Fruit fly (Drosophila melanogaster) whole organism, embryonic: ENCODE measurements around the gene Cyfip.

ENCODE experiments used
- CG10565 ChIP-seq: fragments of 200-800 bp; sonication (Bioruptor generic); optimal IDR thresholded peaks from 3 replicates; lab custom pipeline; 2016; ENCODE audit warnings: missing biosample characterization, mild to moderate bottlenecking, missing genetic modification characterization
- CG13287 ChIP-seq: fragments of 200-800 bp; sonication (Bioruptor generic); IDR thresholded peaks from 2 replicates; pipeline ENCODE4 v1.3.6; 2022; ENCODE audit warnings: missing biosample characterization, missing genetic modification characterization; ENCODE audit not compliant: partially characterized antibody
- CG1602 ChIP-seq: fragments of 200-800 bp; sonication (Bioruptor generic); optimal IDR thresholded peaks from 3 replicates; lab custom pipeline; 2016; ENCODE audit warnings: missing biosample characterization, missing genetic modification characterization
- CG16813 ChIP-seq: fragments of 200-800 bp; sonication (Bioruptor generic); IDR thresholded peaks from 3 replicates; pipeline ENCODE4 v1.3.6; 2022; ENCODE audit warnings: missing biosample characterization, missing genetic modification characterization; ENCODE audit not compliant: partially characterized antibody
- CG17186 ChIP-seq: fragments of 200-800 bp; sonication (Bioruptor generic); optimal IDR thresholded peaks from 3 replicates; lab custom pipeline; 2017; ENCODE audit warnings: missing biosample characterization, missing genetic modification reagents, missing genetic modification characterization
- CG17328 ChIP-seq: fragments of 200-800 bp; sonication (Bioruptor generic); IDR thresholded peaks from 2 replicates; pipeline ENCODE4 v1.3.6; 2022; ENCODE audit warnings: missing biosample characterization, missing genetic modification characterization
- CG17912 ChIP-seq: fragments of 200-800 bp; sonication (Bioruptor generic); optimal IDR thresholded peaks from 2 replicates; lab custom pipeline; 2018; ENCODE audit warnings: missing biosample characterization, mild to moderate bottlenecking, missing genetic modification characterization
- CG1792 ChIP-seq: fragments of 200-800 bp; sonication (Bioruptor generic); optimal IDR thresholded peaks from 2 replicates; lab custom pipeline; 2016; ENCODE audit warnings: missing biosample characterization, missing genetic modification characterization
- CG2120 ChIP-seq: fragments of 200-800 bp; sonication (Bioruptor generic); optimal IDR thresholded peaks from 3 replicates; lab custom pipeline; 2016; ENCODE audit warnings: missing biosample characterization, missing genetic modification characterization
- CG3065 ChIP-seq: fragments of 200-800 bp; sonication (Bioruptor generic); optimal IDR thresholded peaks from 2 replicates; lab custom pipeline; 2016; ENCODE audit warnings: missing biosample characterization, missing genetic modification characterization
- CG32767 ChIP-seq: fragments of 200-800 bp; sonication (Bioruptor generic); IDR thresholded peaks from 2 replicates; pipeline ENCODE4 v1.3.6; 2022; ENCODE audit warnings: missing biosample characterization, missing genetic modification characterization
- CG3847 ChIP-seq: fragments of 200-800 bp; sonication (Bioruptor generic); IDR thresholded peaks from 2 replicates; pipeline ENCODE4 v1.3.6; 2022; ENCODE audit warnings: missing biosample characterization, missing genetic modification characterization
- CG3995 ChIP-seq: fragments of 200-800 bp; sonication (Bioruptor generic); optimal IDR thresholded peaks from 3 replicates; lab custom pipeline; 2016; ENCODE audit warnings: missing biosample characterization, missing genetic modification characterization
- CG7556 ChIP-seq: fragments of 200-800 bp; sonication (Bioruptor generic); optimal IDR thresholded peaks from 2 replicates; lab custom pipeline; 2017; ENCODE audit warnings: missing biosample characterization, mild to moderate bottlenecking, missing genetic modification characterization
- CG7963 ChIP-seq: fragments of 200-800 bp; sonication (Bioruptor generic); IDR thresholded peaks from 3 replicates; pipeline ENCODE4 v1.3.6; 2022; ENCODE audit warnings: missing biosample characterization, missing genetic modification characterization; ENCODE audit not compliant: partially characterized antibody
- CHES-1-like ChIP-seq: fragments of 200-800 bp; sonication (Bioruptor generic); optimal IDR thresholded peaks from 2 replicates; lab custom pipeline; 2016; ENCODE audit warnings: missing biosample characterization, missing genetic modification characterization
- Camta ChIP-seq: fragments of 200-800 bp; sonication (Bioruptor generic); optimal IDR thresholded peaks from 2 replicates; lab custom pipeline; 2016; ENCODE audit warnings: missing biosample characterization, missing genetic modification characterization
- Deaf1 ChIP-seq: fragments of 200-800 bp; optimal IDR thresholded peaks from 3 replicates; lab custom pipeline; 2019; ENCODE audit warnings: missing biosample characterization, mild to moderate bottlenecking, missing genetic modification characterization, moderate library complexity
- Dll ChIP-seq: fragments of 200-800 bp; sonication (Bioruptor generic); IDR thresholded peaks from 4 replicates; pipeline ENCODE4 v1.3.6; 2022; ENCODE audit warnings: missing biosample characterization, missing genetic modification characterization; ENCODE audit not compliant: partially characterized antibody
- E2f1 ChIP-seq: fragments of 200-800 bp; sonication (Bioruptor generic); IDR thresholded peaks from 2 replicates; pipeline ENCODE4 v1.3.6; 2022; ENCODE audit warnings: missing biosample characterization, missing genetic modification characterization
- Ets97D ChIP-seq: fragments of 200-800 bp; sonication (Bioruptor generic); optimal IDR thresholded peaks from 3 replicates; lab custom pipeline; 2016; ENCODE audit warnings: missing biosample characterization, missing genetic modification characterization
- HmgZ ChIP-seq: fragments of 200-800 bp; sonication (Bioruptor generic); optimal IDR thresholded peaks from 2 replicates; lab custom pipeline; 2018; ENCODE audit warnings: missing biosample characterization, mild to moderate bottlenecking, missing genetic modification characterization
- MBD-R2 ChIP-seq: fragments of 200-800 bp; sonication (Bioruptor generic); IDR thresholded peaks from 2 replicates; pipeline ENCODE4 v1.3.6; 2022; ENCODE audit warnings: missing biosample characterization, missing genetic modification characterization
- MESR4 ChIP-seq: fragments of 200-800 bp; sonication (Bioruptor generic); optimal IDR thresholded peaks from 2 replicates; lab custom pipeline; 2018; ENCODE audit warnings: missing biosample characterization, mild to moderate bottlenecking, missing genetic modification characterization, moderate library complexity
- Med ChIP-seq: fragments of 200-800 bp; sonication (Bioruptor generic); peaks from one replicate; lab custom pipeline; 2016; ENCODE audit warnings: missing biosample characterization, missing genetic modification characterization, mild to moderate bottlenecking, inconsistent platforms, moderate library complexity
- Neu2 ChIP-seq: fragments of 200-800 bp; sonication (Bioruptor generic); optimal IDR thresholded peaks from 3 replicates; lab custom pipeline; 2016; ENCODE audit warnings: missing biosample characterization, missing genetic modification characterization, borderline replicate concordance
- PHDP ChIP-seq: fragments of 200-800 bp; sonication (Bioruptor generic); optimal IDR thresholded peaks from 3 replicates; lab custom pipeline; 2018; ENCODE audit warnings: missing biosample characterization, mild to moderate bottlenecking, missing genetic modification characterization, moderate library complexity
- Rfx ChIP-seq: fragments of 200-800 bp; sonication (Bioruptor generic); IDR thresholded peaks from 2 replicates; pipeline ENCODE4 v1.3.6; 2022; ENCODE audit warnings: missing biosample characterization, missing genetic modification characterization
- Side ChIP-seq: fragments of 200-800 bp; sonication (Bioruptor generic); optimal IDR thresholded peaks from 2 replicates; lab custom pipeline; 2016; ENCODE audit warnings: missing biosample characterization, missing genetic modification characterization
- az2 ChIP-seq: fragments of 200-800 bp; sonication (Bioruptor generic); optimal IDR thresholded peaks from 3 replicates; lab custom pipeline; 2016; ENCODE audit warnings: missing biosample characterization, missing genetic modification characterization
- dan ChIP-seq: fragments of 200-800 bp; sonication (Bioruptor generic); IDR thresholded peaks from 2 replicates; pipeline ENCODE4 v1.3.6; 2022; ENCODE audit warnings: missing biosample characterization, missing genetic modification characterization
- ewg ChIP-seq: fragments of 200-800 bp; sonication (Bioruptor generic); optimal IDR thresholded peaks from 3 replicates; lab custom pipeline; 2017; ENCODE audit warnings: mild to moderate bottlenecking, missing biosample characterization, missing genetic modification reagents, missing genetic modification characterization
- fd64A ChIP-seq: fragments of 200-800 bp; sonication (Bioruptor generic); optimal IDR thresholded peaks from 3 replicates; lab custom pipeline; 2018; ENCODE audit warnings: missing biosample characterization, mild to moderate bottlenecking, missing genetic modification characterization
- gcm2 ChIP-seq: fragments of 200-800 bp; sonication (Bioruptor generic); optimal IDR thresholded peaks from 2 replicates; lab custom pipeline; 2016; ENCODE audit warnings: missing biosample characterization, missing genetic modification characterization
- gem ChIP-seq: fragments of 200-800 bp; sonication (Bioruptor generic); optimal IDR thresholded peaks from 2 replicates; lab custom pipeline; 2019; ENCODE audit warnings: missing biosample characterization, mild to moderate bottlenecking, missing genetic modification characterization, moderate library complexity
- grn ChIP-seq: fragments of 200-800 bp; sonication (Bioruptor generic); optimal IDR thresholded peaks from 3 replicates; lab custom pipeline; 2017; ENCODE audit warnings: missing biosample characterization, missing genetic modification characterization
- gsb ChIP-seq: fragments of 200-800 bp; sonication (Bioruptor generic); IDR thresholded peaks from 2 replicates; pipeline ENCODE4 v1.3.6; 2022; ENCODE audit warnings: missing biosample characterization, missing genetic modification characterization
- mld ChIP-seq: fragments of 200-800 bp; sonication (Bioruptor generic); IDR thresholded peaks from 3 replicates; pipeline ENCODE4 v1.3.6; 2022; ENCODE audit warnings: missing biosample characterization, missing genetic modification characterization; ENCODE audit not compliant: partially characterized antibody
- onecut ChIP-seq: fragments of 200-800 bp; sonication (Bioruptor generic); IDR thresholded peaks from 2 replicates; pipeline ENCODE4 v1.3.6; 2022; ENCODE audit warnings: missing biosample characterization, missing genetic modification characterization
- pb ChIP-seq: fragments of 200-800 bp; sonication (Bioruptor generic); optimal IDR thresholded peaks from 3 replicates; lab custom pipeline; 2016; ENCODE audit warnings: missing biosample characterization, missing genetic modification characterization
- pzg ChIP-seq: fragments of 200-800 bp; sonication (Bioruptor generic); optimal IDR thresholded peaks from 3 replicates; lab custom pipeline; 2018; ENCODE audit warnings: missing biosample characterization, mild to moderate bottlenecking, missing genetic modification characterization, moderate library complexity
- ranshi ChIP-seq: fragments of 200-800 bp; sonication (Bioruptor generic); IDR thresholded peaks from 2 replicates; pipeline ENCODE4 v1.3.6; 2022; ENCODE audit warnings: missing biosample characterization, missing genetic modification characterization
- ro ChIP-seq: fragments of 200-800 bp; sonication (Bioruptor generic); IDR thresholded peaks from 2 replicates; pipeline ENCODE4 v1.3.6; 2022; ENCODE audit warnings: missing biosample characterization, missing genetic modification characterization
- sens ChIP-seq: fragments of 200-800 bp; sonication (Bioruptor generic); peaks from one replicate; lab custom pipeline; 2016; ENCODE audit warnings: missing biosample characterization, missing genetic modification characterization
- sisA ChIP-seq: fragments of 200-800 bp; sonication (Bioruptor generic); IDR thresholded peaks from 2 replicates; pipeline ENCODE4 v1.3.6; 2022; ENCODE audit warnings: missing biosample characterization, missing genetic modification characterization
- slp2 ChIP-seq: fragments of 200-800 bp; sonication (Bioruptor generic); optimal IDR thresholded peaks from 2 replicates; lab custom pipeline; 2016; ENCODE audit warnings: missing biosample characterization, missing genetic modification characterization
- tin ChIP-seq: fragments of 200-800 bp; sonication (Bioruptor generic); optimal IDR thresholded peaks from 3 replicates; lab custom pipeline; 2016; ENCODE audit warnings: missing biosample characterization, missing genetic modification characterization
- unc-4 ChIP-seq: fragments of 200-800 bp; sonication (Bioruptor generic); IDR thresholded peaks from 2 replicates; pipeline ENCODE4 v1.3.6; 2022; ENCODE audit warnings: missing biosample characterization, missing genetic modification characterization; ENCODE audit not compliant: partially characterized antibody
- zen2 ChIP-seq: fragments of 200-800 bp; sonication (Bioruptor generic); IDR thresholded peaks from 3 replicates; pipeline ENCODE4 v1.3.6; 2022; ENCODE audit warnings: missing biosample characterization, missing genetic modification characterization; ENCODE audit not compliant: partially characterized antibody

Cyfip gene

DNA sequence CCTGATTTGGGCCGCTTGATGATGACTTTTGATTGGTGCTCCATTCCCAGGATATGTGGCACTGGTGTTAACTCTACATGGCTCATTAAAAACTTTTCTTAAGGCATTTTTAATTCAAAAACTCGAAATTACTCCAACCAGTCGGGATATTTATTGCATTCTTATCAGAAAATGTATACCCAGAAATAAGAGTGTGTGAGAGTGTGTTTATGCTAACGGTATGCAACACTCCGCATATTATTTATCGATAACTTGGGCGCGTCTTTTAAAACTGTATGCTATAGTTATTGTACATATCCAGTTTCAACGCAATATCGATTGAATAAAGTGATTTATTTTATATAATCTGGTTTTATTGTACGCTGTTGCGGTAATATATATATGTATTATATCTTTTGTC, 34.4 kb downstream of the Cyfip start, which contains the start of gene CG34404 (continued):
- TF ChIP-seq sens (GFP tag; lab: Kevin White, UChicago) (peak; percentile 62), CG16813 (0 out of 3 replicates have a peak, but pooled peaks have one; percentile 26), zen2 (GFP tag; lab: Robert Waterston, UW) (peak; percentile 32; the same call in 2 of the 3 replicates), CG13287 (GFP tag; lab: Robert Waterston, UW) (peak; percentile 62), CG32767 (peak; percentile 75), Neu2 (GFP tag; lab: Kevin White, UChicago) (no peak), slp2 (GFP tag; lab: Kevin White, UChicago) (no peak), Ets97D (GFP tag; lab: Kevin White, UChicago) (peak; percentile 4), Med (GFP tag; lab: Kevin White, UChicago) (peak; percentile 66), gsb (no peak), grn (GFP tag; lab: Kevin White, UChicago) (no peak), Dll (GFP tag; lab: Robert Waterston, UW) (0 out of 4 replicates have a peak, but pooled peaks have one; percentile 46), dan (GFP tag; lab: Robert Waterston, UW) (no peak), CG10565 (GFP tag; lab: Kevin White, UChicago) (no peak), pzg (peak; percentile 46), gem (tag; lab: Kevin White, UChicago) (no peak), CG7556 (GFP tag; lab: Kevin White, UChicago) (no peak), CG17912 (no peak), MESR4 (peak; percentile 38), Side (GFP tag; lab: Kevin White, UChicago) (peak; percentile 19)

DNA sequence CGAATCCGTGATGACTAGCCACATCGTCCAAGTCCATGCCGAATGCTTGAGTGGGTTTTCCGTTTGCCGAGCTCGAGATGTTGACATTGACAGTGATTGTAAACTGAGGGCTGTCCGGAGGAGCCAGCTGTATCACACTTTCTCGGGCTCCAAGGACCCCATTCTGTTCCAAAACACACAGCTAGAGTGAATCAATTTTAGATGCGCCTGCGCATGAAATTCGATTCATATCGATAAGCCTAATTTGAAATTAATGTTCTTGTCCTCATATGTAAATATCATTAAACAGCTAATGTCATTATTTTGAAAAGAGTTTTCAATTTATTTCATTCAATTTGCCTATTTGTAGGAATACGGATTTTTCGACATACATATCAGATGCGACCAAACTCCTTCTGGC, 36.7 kb downstream of the Cyfip start, which contains the start of gene CG14868:
Gene CG14868, minus strand, starts transcription at position 204 of the 400 bp plus-strand sequence.
- TF ChIP-seq E2f1 (GFP tag; lab: Robert Waterston, UW) (no peak), unc-4 (GFP tag; lab: Robert Waterston, UW) (0 out of 2 replicates have a peak, but pooled peaks have one; percentile 30), CG3995 (GFP tag; lab: Kevin White, UChicago) (no peak), HmgZ (tag; lab: Kevin White, UChicago) (no peak), ewg (GFP tag; lab: Kevin White, UChicago) (peak; percentile 91), MBD-R2 (0 out of 2 replicates have a peak, but pooled peaks have one; percentile 11), mld (no peak), onecut (GFP tag; lab: Robert Waterston, UW) (peak; percentile 48), MESR4 (peak; percentile 44)
- TF ChIP-seq, all 482 proteins: peak for 5

DNA sequence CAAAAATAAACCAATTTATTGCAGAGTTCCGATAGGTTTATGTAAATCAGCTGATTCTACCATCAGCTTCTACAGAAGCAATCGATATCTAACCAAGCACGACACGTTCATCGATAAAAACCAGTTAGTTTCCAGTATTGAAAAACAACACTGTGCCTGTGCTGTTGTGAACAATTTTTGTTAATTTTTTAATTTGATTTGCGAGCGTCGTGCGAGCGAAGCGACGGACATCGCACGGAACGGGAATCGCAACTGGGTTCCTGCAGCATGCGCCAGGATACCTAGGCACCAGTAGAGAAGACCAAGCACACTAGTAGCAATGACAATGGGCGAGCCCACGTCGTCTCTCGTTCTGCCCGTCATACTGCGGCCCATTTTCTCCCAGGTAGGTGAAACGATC, 38.8 kb downstream of the Cyfip start, which contains the start of the genes Ccm3 and CG6136:
Gene Ccm3, plus strand, starts transcription at position 125 of the 400 bp plus-strand sequence.
Gene CG6136, minus strand, starts transcription at position 380 of the 400 bp plus-strand sequence.
- TF ChIP-seq ranshi (GFP tag; lab: Robert Waterston, UW) (peak; percentile 11; the same call in 1 of the 2 replicates), CG3847 (GFP tag; lab: Robert Waterston, UW) (peak; percentile 65), PHDP (tag; lab: Kevin White, UChicago) (peak; percentile 28), tin (peak; percentile 7), CG3065 (GFP tag; lab: Kevin White, UChicago) (no peak), zen2 (GFP tag; lab: Robert Waterston, UW) (peak; percentile 93), CG17186 (peak; percentile 52), CG2120 (GFP tag; lab: Kevin White, UChicago) (peak; percentile 72), az2 (GFP tag; lab: Kevin White, UChicago) (no peak), gcm2 (GFP tag; lab: Kevin White, UChicago) (peak; percentile 5), Camta (no peak), CG17328 (GFP tag; lab: Robert Waterston, UW) (peak; percentile 46), CG7963 (GFP tag; lab: Robert Waterston, UW) (peak; percentile 83), Rfx (GFP tag; lab: Robert Waterston, UW) (peak; percentile 86), ro (GFP tag; lab: Robert Waterston, UW) (no peak), unc-4 (GFP tag; lab: Robert Waterston, UW) (peak; percentile 92), fd64A (GFP tag; lab: Kevin White, UChicago) (no peak), CG1602 (GFP tag; lab: Kevin White, UChicago) (no peak), pb (peak; percentile 23), CHES-1-like (GFP tag; lab: Kevin White, UChicago) (peak; percentile 81), sisA (0 out of 2 replicates have a peak, but pooled peaks have one; percentile 12), CG1792 (GFP tag; lab: Kevin White, UChicago) (peak; percentile 57), Deaf1 (tag; lab: Kevin White, UChicago) (peak; percentile 50)
